Worm (Caenorhabditis elegans) whole organism, midembryonic: ENCODE results near the gene F55C9.3.
"Not testable (repeated sequence)": the region's sequence is repeated elsewhere in the genome, so short reads cannot be mapped to it uniquely, and the experiment has no call there.

Source experiments
- T22C8.4 ChIP-seq: fragments of 200-800 bp; sonication (Bioruptor generic); IDR thresholded peaks from 2 replicates; pipeline ENCODE4 v1.3.6; 2022; ENCODE audit warnings: missing genetic modification characterization, missing compliant biosample characterization
- cog-1 ChIP-seq: sonication (generic microtip); optimal IDR thresholded peaks from 2 replicates; lab custom pipeline; 2016; ENCODE audit warnings: missing genetic modification characterization, missing compliant biosample characterization
- flt-1 ChIP-seq: fragments of 200-800 bp; sonication (Bioruptor generic); IDR thresholded peaks from 2 replicates; pipeline ENCODE4 v1.3.6; 2022; ENCODE audit warnings: missing genetic modification characterization, missing compliant biosample characterization
- klf-2 ChIP-seq: fragments of 200-800 bp; sonication (Bioruptor generic); conservative IDR thresholded peaks from 2 replicates; pipeline ENCODE4 v1.3.6; 2022; ENCODE audit warnings: missing genetic modification reagents, missing genetic modification characterization, missing compliant biosample characterization
- med-1 ChIP-seq: sonication (generic microtip); optimal IDR thresholded peaks from 2 replicates; lab custom pipeline; 2017; ENCODE audit warnings: missing genetic modification characterization, mild to moderate bottlenecking, missing compliant biosample characterization, antibody characterized with exemption, missing genetic modification reagents; ENCODE audit not compliant: insufficient read depth
- ref-1 ChIP-seq: fragments of 200-800 bp; sonication (Bioruptor generic); conservative IDR thresholded peaks from 2 replicates; pipeline ENCODE4 v1.3.6; 2022; ENCODE audit warnings: missing genetic modification reagents, missing genetic modification characterization, missing compliant biosample characterization
- tab-1 ChIP-seq: fragments of 200-800 bp; sonication (Bioruptor generic); IDR thresholded peaks from 2 replicates; pipeline ENCODE4 v1.3.6; 2022; ENCODE audit warnings: missing genetic modification characterization, missing compliant biosample characterization
- ztf-23 ChIP-seq: fragments of 200-800 bp; sonication (Bioruptor generic); IDR thresholded peaks from 2 replicates; pipeline ENCODE4 v1.3.6; 2022; ENCODE audit warnings: missing genetic modification reagents, missing genetic modification characterization, missing compliant biosample characterization
- ztf-29 ChIP-seq: fragments of 200-800 bp; sonication (Bioruptor generic); IDR thresholded peaks from 2 replicates; pipeline ENCODE4 v1.3.6; 2022; ENCODE audit warnings: missing genetic modification reagents, missing genetic modification characterization, missing compliant biosample characterization

F55C9.3 gene

ce11 chrV:19282314-19282713 is 5.7 kb downstream of the F55C9.3 start, which contains the start of gene fbxb-117:
TSS of gene fbxb-117 (plus strand) at chrV:19282614.
- no peak for TF ChIP-seq T22C8.4
- TF ChIP-seq klf-2 (GFP tag; lab: Robert Waterston, UW), result no peak
- no peak for TF ChIP-seq cog-1
- TF ChIP-seq ref-1 (GFP tag; lab: Robert Waterston, UW), result no peak
- no peak for TF ChIP-seq flt-1 (GFP tag; lab: Robert Waterston, UW)
- TF ChIP-seq tab-1 (GFP tag; lab: Robert Waterston, UW), result no peak
- no peak for TF ChIP-seq med-1 (GFP tag; lab: Kevin White, UChicago)
- TF ChIP-seq ztf-29 (GFP tag; lab: Robert Waterston, UW), result no peak
- TF ChIP-seq ztf-23 (GFP tag; lab: Robert Waterston, UW), result no peak

DNA sequence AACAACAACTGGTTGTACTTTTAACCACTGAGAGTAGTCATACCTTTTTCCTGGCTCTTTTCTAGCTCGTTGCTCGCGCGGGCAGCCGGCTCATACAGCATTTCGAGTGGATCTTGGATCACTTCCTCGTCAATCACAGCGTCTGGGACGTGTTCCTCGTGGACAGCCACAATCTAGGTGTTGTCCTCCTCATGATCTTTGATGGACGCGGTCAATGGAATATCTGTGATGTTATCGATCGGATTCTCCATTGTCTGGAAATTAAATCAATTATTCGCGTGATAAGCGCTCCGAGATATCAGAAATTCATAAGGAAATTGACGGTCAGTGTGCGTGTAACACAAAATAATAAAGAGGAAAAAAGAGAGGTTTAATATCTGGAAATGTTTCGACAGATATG is 8.1 kb downstream of the F55C9.3 start, which contains the start of gene F21D9.8:
Gene F21D9.8 (minus strand): TSS at position 101 of the 400 bp plus-strand sequence.
- TF ChIP-seq ref-1 (GFP tag; lab: Robert Waterston, UW), result no peak

ce11 chrV:19278488-19278887 is 9.5 kb downstream of the F55C9.3 start:
- no peak for TF ChIP-seq ztf-23 (GFP tag; lab: Robert Waterston, UW)
- no peak for TF ChIP-seq ztf-29 (GFP tag; lab: Robert Waterston, UW)
- no peak for TF ChIP-seq tab-1 (GFP tag; lab: Robert Waterston, UW)
- TF ChIP-seq med-1 (GFP tag; lab: Kevin White, UChicago), result no peak
- TF ChIP-seq ref-1 (GFP tag; lab: Robert Waterston, UW), result no peak
- no peak for TF ChIP-seq T22C8.4
- no peak for TF ChIP-seq flt-1 (GFP tag; lab: Robert Waterston, UW)
- no peak for TF ChIP-seq klf-2 (GFP tag; lab: Robert Waterston, UW)
- TF ChIP-seq cog-1, result no peak

ce11 chrV:19276354-19276753 is 11.6 kb downstream of the F55C9.3 start:
- TF ChIP-seq ztf-23 (GFP tag; lab: Robert Waterston, UW), result no peak
- no peak for TF ChIP-seq T22C8.4
- TF ChIP-seq ref-1 (GFP tag; lab: Robert Waterston, UW), result no peak
- no peak for TF ChIP-seq klf-2 (GFP tag; lab: Robert Waterston, UW)
- TF ChIP-seq ztf-29 (GFP tag; lab: Robert Waterston, UW), result no peak
- TF ChIP-seq flt-1 (GFP tag; lab: Robert Waterston, UW), result no peak
- no peak for TF ChIP-seq med-1 (GFP tag; lab: Kevin White, UChicago)
- no peak for TF ChIP-seq tab-1 (GFP tag; lab: Robert Waterston, UW)
- no peak for TF ChIP-seq cog-1

DNA sequence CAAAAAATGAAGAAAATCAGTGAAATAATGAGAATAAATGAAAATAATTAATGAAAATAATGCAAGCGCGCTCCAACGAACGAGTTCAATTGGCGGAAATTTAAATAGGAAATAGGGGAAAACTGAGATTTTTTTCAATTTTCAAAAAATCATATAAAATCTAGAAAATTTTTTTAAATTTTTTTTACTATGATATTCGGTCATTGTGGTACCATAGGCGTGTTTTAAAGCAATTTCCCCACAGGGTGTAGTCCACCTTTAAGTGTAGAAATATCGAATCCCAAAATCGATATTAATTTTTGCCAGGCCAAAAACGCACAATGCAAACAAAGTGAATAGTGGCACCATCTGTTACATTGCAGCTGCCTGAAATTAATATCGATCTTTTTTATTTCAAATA is 23.8 kb downstream of the F55C9.3 start, which contains the start of gene F21D9.1:
Gene F21D9.1 (plus strand): TSS at position 301 of the 400 bp plus-strand sequence.
- not testable (repeated sequence) for TF ChIP-seq ztf-29 (GFP tag; lab: Robert Waterston, UW); T22C8.4; ref-1 (GFP tag; lab: Robert Waterston, UW)

DNA sequence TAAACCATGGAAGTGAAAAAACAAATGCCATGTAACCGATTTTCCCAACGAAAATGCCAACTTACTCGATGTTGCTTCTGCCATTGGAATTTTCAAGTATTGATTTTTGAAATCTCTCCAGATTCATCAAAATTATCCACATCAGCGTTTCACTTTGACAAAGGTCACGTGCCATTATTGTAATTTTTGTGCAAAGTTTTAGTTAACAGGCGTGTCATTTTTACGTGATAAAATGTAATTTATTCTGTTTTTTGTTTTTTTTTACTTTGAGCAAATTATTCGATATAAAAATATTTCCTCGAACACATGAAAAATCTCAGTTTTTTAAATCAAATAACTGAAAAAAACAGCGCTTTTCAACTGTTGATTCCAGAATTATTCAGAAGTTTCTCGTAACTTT is 25.6 kb downstream of the F55C9.3 start, which contains the start of gene F21D9.2:
Gene F21D9.2 (minus strand): TSS at position 101 of the 400 bp plus-strand sequence.
- no peak for TF ChIP-seq med-1 (GFP tag; lab: Kevin White, UChicago)
- no peak for TF ChIP-seq tab-1 (GFP tag; lab: Robert Waterston, UW)
- no peak for TF ChIP-seq cog-1
- no peak for TF ChIP-seq ref-1 (GFP tag; lab: Robert Waterston, UW)
- TF ChIP-seq flt-1 (GFP tag; lab: Robert Waterston, UW), result no peak
- TF ChIP-seq T22C8.4, result no peak
- no peak for TF ChIP-seq klf-2 (GFP tag; lab: Robert Waterston, UW)
- no peak for TF ChIP-seq ztf-29 (GFP tag; lab: Robert Waterston, UW)
- TF ChIP-seq ztf-23 (GFP tag; lab: Robert Waterston, UW), result no peak

DNA sequence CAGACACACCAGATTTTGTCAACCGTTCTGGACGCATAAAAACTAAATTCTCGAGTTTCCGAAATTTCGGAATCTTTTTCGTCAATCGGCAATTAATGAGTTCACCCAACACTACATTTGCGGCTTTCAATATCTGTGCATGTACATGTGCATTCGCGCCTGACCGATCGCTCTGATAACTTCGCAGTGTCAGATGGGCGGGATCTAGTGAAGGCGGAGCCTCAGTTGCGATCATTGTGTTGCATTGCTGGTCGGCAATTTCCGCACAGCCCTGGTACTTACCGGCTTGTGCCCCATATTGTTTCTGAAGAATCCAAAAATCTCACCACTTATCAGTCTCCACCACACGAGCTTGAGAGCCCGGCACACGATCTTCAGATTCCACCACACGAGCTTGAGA is 27.3 kb downstream of the F55C9.3 start:
- TF ChIP-seq ztf-29 (GFP tag; lab: Robert Waterston, UW) (no peak), flt-1 (GFP tag; lab: Robert Waterston, UW) (no peak), ref-1 (GFP tag; lab: Robert Waterston, UW) (no peak), T22C8.4 (no peak), cog-1 (no peak), med-1 (GFP tag; lab: Kevin White, UChicago) (no peak), ztf-23 (GFP tag; lab: Robert Waterston, UW) (no peak), tab-1 (GFP tag; lab: Robert Waterston, UW) (no peak), klf-2 (GFP tag; lab: Robert Waterston, UW) (no peak)

- TF ChIP-seq ref-1 (GFP tag; lab: Robert Waterston, UW) (no peak), ztf-29 (GFP tag; lab: Robert Waterston, UW) (no peak), tab-1 (GFP tag; lab: Robert Waterston, UW) (no peak), T22C8.4 (no peak), flt-1 (GFP tag; lab: Robert Waterston, UW) (no peak), klf-2 (GFP tag; lab: Robert Waterston, UW) (no peak), ztf-23 (GFP tag; lab: Robert Waterston, UW) (no peak), cog-1 (no peak), med-1 (GFP tag; lab: Kevin White, UChicago) (no peak)
These were observed 28.6 kb downstream of the F55C9.3 start for ce11 chrV:19259403-19259802.

- no peak for TF ChIP-seq ztf-23 (GFP tag; lab: Robert Waterston, UW)
- no peak for TF ChIP-seq klf-2 (GFP tag; lab: Robert Waterston, UW)
- TF ChIP-seq tab-1 (GFP tag; lab: Robert Waterston, UW), result no peak
- no peak for TF ChIP-seq cog-1
- TF ChIP-seq med-1 (GFP tag; lab: Kevin White, UChicago), result no peak
- no peak for TF ChIP-seq ref-1 (GFP tag; lab: Robert Waterston, UW)
- TF ChIP-seq ztf-29 (GFP tag; lab: Robert Waterston, UW), result no peak
- TF ChIP-seq flt-1 (GFP tag; lab: Robert Waterston, UW), result no peak
- no peak for TF ChIP-seq T22C8.4
These were observed 30.3 kb downstream of the F55C9.3 start, which contains the start of gene F21D9.3 for ce11 chrV:19257653-19258052. TSS of gene F21D9.3 (minus strand) at chrV:19257753.
